Fruit fly (Drosophila melanogaster) whole organism, pupa: Measurements from ENCODE around the gene CAH5.

ENCODE experiments used
- CG10348 ChIP-seq: fragments of 200-800 bp; sonication (Bioruptor generic); IDR thresholded peaks from 2 replicates; pipeline ENCODE4 v1.3.6; 2022; ENCODE audit warnings: missing biosample characterization, missing genetic modification characterization
- CG13204 ChIP-seq: fragments of 200-800 bp; sonication (Bioruptor generic); optimal IDR thresholded peaks from 2 replicates; lab custom pipeline; 2018; ENCODE audit warnings: missing biosample characterization, mild to moderate bottlenecking, missing genetic modification characterization, moderate library complexity
- CG14655 ChIP-seq: fragments of 200-800 bp; sonication (Bioruptor generic); optimal IDR thresholded peaks from 3 replicates; lab custom pipeline; 2017; ENCODE audit warnings: mild to moderate bottlenecking, missing biosample characterization, missing genetic modification reagents, missing genetic modification characterization
- CG17806 ChIP-seq: fragments of 200-800 bp; sonication (Bioruptor generic); optimal IDR thresholded peaks from 2 replicates; lab custom pipeline; 2018; ENCODE audit warnings: missing biosample characterization, mild to moderate bottlenecking, missing genetic modification characterization, moderate library complexity
- CG34367 ChIP-seq: fragments of 200-800 bp; sonication (Bioruptor generic); optimal IDR thresholded peaks from 2 replicates; lab custom pipeline; 2018; ENCODE audit warnings: missing biosample characterization, mild to moderate bottlenecking, missing genetic modification characterization
- CG4496 ChIP-seq: fragments of 200-800 bp; sonication (Bioruptor generic); IDR thresholded peaks from 3 replicates; pipeline ENCODE4 v1.3.6; 2022; ENCODE audit warnings: missing biosample characterization, missing genetic modification characterization
- CG8159 ChIP-seq: fragments of 200-800 bp; sonication (Bioruptor generic); optimal IDR thresholded peaks from 3 replicates; lab custom pipeline; 2018; ENCODE audit warnings: missing biosample characterization, mild to moderate bottlenecking, missing genetic modification characterization, moderate library complexity

DNA sequence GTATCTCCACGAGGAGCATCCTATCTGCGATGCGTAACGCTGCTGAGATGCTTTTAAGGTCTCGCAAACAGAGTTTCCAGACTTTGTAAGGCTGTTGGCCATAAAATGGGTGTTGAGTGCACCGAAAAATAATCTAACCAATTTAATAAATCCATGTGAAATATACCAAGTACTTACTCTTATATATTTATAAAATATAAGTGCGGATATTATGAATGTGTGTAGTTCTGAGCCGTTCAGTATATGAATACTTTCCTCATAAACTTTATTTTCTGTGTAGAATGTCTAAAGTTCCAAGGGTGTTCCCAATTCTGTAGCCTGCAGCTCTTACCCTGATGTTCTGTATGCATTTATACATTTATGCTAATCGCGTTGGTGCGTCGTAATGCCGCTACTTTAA, 23.4 kb downstream of the CAH5 start:
- TF ChIP-seq CG34367 (tag; lab: Kevin White, UChicago): peak; percentile 39
- peak; percentile 50 for TF ChIP-seq CG17806 (tag; lab: Kevin White, UChicago)
- no peak for TF ChIP-seq CG10348 (GFP tag; lab: Robert Waterston, UW)
- TF ChIP-seq CG13204: no peak
- no peak for TF ChIP-seq CG4496 (GFP tag; lab: Robert Waterston, UW)
- peak; percentile 51 for TF ChIP-seq CG14655 (GFP tag; lab: Kevin White, UChicago)
- peak; percentile 62 for TF ChIP-seq CG8159
